Worm (Caenorhabditis elegans): ENCODE measurements around the gene Y38F1A.4.
A peak's percentile ranks its signal among the peaks of the same experiment; 100 is the strongest.
"Not testable (repeated sequence)": the region's sequence is repeated elsewhere in the genome, so short reads cannot be mapped to it uniquely, and the experiment has no call there.

Gene Y38F1A.4

DNA sequence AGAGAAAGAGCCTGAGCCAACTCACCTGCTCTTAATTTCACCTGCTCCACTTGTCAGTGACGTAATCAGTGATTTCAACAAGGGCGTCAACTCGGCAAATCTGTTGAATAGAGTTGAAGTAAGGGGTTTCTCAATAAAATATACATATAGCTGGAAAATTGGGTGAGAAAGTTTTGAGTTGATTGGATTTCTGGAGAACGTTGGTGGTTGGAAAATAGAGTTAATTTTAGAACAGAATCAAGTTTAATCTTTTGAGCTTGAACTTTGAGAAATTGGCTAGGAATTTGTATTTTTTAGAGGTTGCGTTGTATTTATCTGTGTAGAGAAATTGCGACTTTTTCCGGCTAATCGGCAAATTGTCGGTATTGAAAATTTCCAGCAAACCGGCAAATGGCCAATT is at the start of gene Y38F1A.4:
TSS of gene Y38F1A.4 (minus strand) at position 101 of the 400 bp plus-strand sequence.
- no peak for TF ChIP-seq pha-4 (GFP tag; IDR thresholded peaks at IDR 0.05)
- no peak for TF ChIP-seq pha-4 (tag; optimal IDR thresholded peaks at IDR 0.05)
- TF ChIP-seq attf-4 (tag; optimal IDR thresholded peaks at IDR 0.05), result no peak

DNA sequence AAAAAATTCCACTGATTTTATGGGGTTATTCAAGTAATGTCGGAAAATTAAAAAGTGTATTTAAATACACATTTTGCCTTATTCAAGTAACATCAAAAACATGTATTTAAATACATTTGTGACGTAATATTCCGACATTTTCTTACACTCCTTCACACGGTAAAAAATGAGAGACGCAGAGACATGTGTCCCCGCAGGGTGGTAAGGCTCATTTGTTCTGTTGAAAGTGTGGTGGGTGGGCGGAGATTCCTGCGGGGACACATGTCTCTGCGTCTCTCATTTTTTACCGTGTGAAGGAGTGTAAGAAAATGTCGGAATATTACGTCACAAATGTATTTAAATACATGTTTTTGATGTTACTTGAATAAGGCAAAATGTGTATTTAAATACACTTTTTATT is 46.9 kb upstream of the Y38F1A.4 start:
- TF ChIP-seq Y75B8A.6 (GFP tag; IDR thresholded peaks at IDR 0.05) (0 out of 2 replicates have a peak, but pooled peaks have one; percentile 41), spr-1 (tag; optimal IDR thresholded peaks at IDR 0.05) (peak; percentile 6), tra-1 (GFP tag; IDR thresholded peaks at IDR 0.05) (peak; percentile 88; the same call in 1 of the 2 replicates), arid-1 (GFP tag; conservative IDR thresholded peaks at IDR 0.05) (peak; percentile 91), rbr-2 (tag; optimal IDR thresholded peaks at IDR 0.05) (peak; percentile 70), dmd-6 (GFP tag; IDR thresholded peaks at IDR 0.05) (peak; percentile 96), dmd-9 (GFP tag; IDR thresholded peaks at IDR 0.05) (peak; percentile 92), daf-16 (GFP tag; optimal IDR thresholded peaks at IDR 0.05) (peak in 1 of 2 experiments; percentile 13), php-3 (GFP tag; IDR thresholded peaks at IDR 0.05) (peak; percentile 81), zfp-3 (GFP tag; conservative IDR thresholded peaks at IDR 0.05) (peak; percentile 90), lim-7 (GFP tag; IDR thresholded peaks at IDR 0.05) (0 out of 2 replicates have a peak, but pooled peaks have one; percentile 37), saeg-2 (GFP tag; IDR thresholded peaks at IDR 0.05) (peak; percentile 75; the same call in 1 of the 2 replicates), D1046.2 (GFP tag; IDR thresholded peaks at IDR 0.05) (peak; percentile 60; the same call in 1 of the 2 replicates), unc-62 (GFP tag; optimal IDR thresholded peaks at IDR 0.05 in 1 of 2) (peak in 1 of 2 experiments; percentile 16), lin-1 (GFP tag; IDR thresholded peaks at IDR 0.05) (peak; percentile 89), F37D6.2 (tag; optimal IDR thresholded peaks at IDR 0.05) (peak; percentile 64), pha-4 (GFP tag; IDR thresholded peaks at IDR 0.05) (peak; percentile 94), mdt-29 (GFP tag; IDR thresholded peaks at IDR 0.05) (peak; percentile 85), ctbp-1 (GFP tag; IDR thresholded peaks at IDR 0.05) (peak; percentile 90), vab-7 (GFP tag; IDR thresholded peaks at IDR 0.05) (peak; percentile 69; the same call in 1 of the 2 replicates), nhr-42 (GFP tag; IDR thresholded peaks at IDR 0.05) (peak; percentile 95), lin-13 (GFP tag; optimal IDR thresholded peaks at IDR 0.05) (peak; percentile 21), nhr-28 (tag; optimal IDR thresholded peaks at IDR 0.05) (peak; percentile 33), hlh-30 (tag; optimal IDR thresholded peaks at IDR 0.05; ENCODE audit: insufficient read depth) (peak; percentile 20), set-16 (GFP tag; IDR thresholded peaks at IDR 0.05) (peak; percentile 29; the same call in 1 of the 2 replicates), madf-5 (GFP tag; IDR thresholded peaks at IDR 0.05) (0 out of 4 replicates have a peak, but pooled peaks of 1 of the 2 experiments have one; percentile 46), ZK337.2 (GFP tag; IDR thresholded peaks at IDR 0.05) (peak; percentile 50; the same call in 1 of the 2 replicates), dmd-8 (GFP tag; IDR thresholded peaks at IDR 0.05) (peak; percentile 65; the same call in 1 of the 2 replicates), mes-2 (tag; optimal IDR thresholded peaks at IDR 0.05; ENCODE audit: poor library complexity, severe bottlenecking) (peak; percentile 69), mxl-2 (GFP tag; conservative IDR thresholded peaks at IDR 0.05) (peak; percentile 65), dve-1 (tag; optimal IDR thresholded peaks at IDR 0.05; ENCODE audit: insufficient read depth) (peak; percentile 63), lsy-2 (tag; optimal IDR thresholded peaks at IDR 0.05) (peak; percentile 2 to 60), zip-11 (GFP tag; IDR thresholded peaks at IDR 0.05) (0 out of 2 replicates have a peak, but pooled peaks have one; percentile 25), lin-38 (GFP tag; IDR thresholded peaks at IDR 0.05) (peak; percentile 89), nhr-48 (tag; optimal IDR thresholded peaks at IDR 0.05) (peak; percentile 21), hlh-11 (tag; optimal IDR thresholded peaks at IDR 0.05) (peak; percentile 69), nhr-102 (tag; optimal IDR thresholded peaks at IDR 0.05) (peak; percentile 89), mep-1 (tag; optimal IDR thresholded peaks at IDR 0.05) (peak; percentile 50), nhr-41 (GFP tag; IDR thresholded peaks at IDR 0.05) (peak; percentile 83), madf-9 (GFP tag; conservative IDR thresholded peaks at IDR 0.05) (peak; percentile 80), ceh-20 (GFP tag; IDR thresholded peaks at IDR 0.05) (peak; percentile 96), dpl-1 (GFP tag; optimal IDR thresholded peaks at IDR 0.05) (peak; percentile 16), duxl-1 (tag; optimal IDR thresholded peaks at IDR 0.05; ENCODE audit: poor library complexity) (peak; percentile 9)
- not testable (repeated sequence) for TF ChIP-seq daf-16, unc-62, pha-4 (tag; optimal IDR thresholded peaks at IDR 0.05)

All from whole organism, L4 larva.